Worm (Caenorhabditis elegans): Measurements from ENCODE around the gene nhr-9.
A peak's percentile ranks its signal among the peaks of the same experiment; 100 is the strongest.

- no peak for TF ChIP-seq nhr-11 (tag; optimal IDR thresholded peaks at IDR 0.05)
- peak; percentile 91 for TF ChIP-seq ama-1 (optimal IDR thresholded peaks at IDR 0.05)
- peak; percentile 42 for TF ChIP-seq ceh-28 (tag; optimal IDR thresholded peaks at IDR 0.05)
- TF ChIP-seq nhr-76 (tag; optimal IDR thresholded peaks at IDR 0.05), result no peak
- no peak for TF ChIP-seq fkh-10 (GFP tag; optimal IDR thresholded peaks at IDR 0.05)
- TF ChIP-seq ceh-9 (tag; optimal IDR thresholded peaks at IDR 0.05), result no peak
These were observed 46.0 kb downstream of the nhr-9 start for ce11 chrIII:7141285-7141715.

All from whole organism, L3 larva.